Worm (Caenorhabditis elegans) whole organism, L1 larva: Measurements from ENCODE around the gene col-105.

Source experiments
- egl-13 ChIP-seq: sonication (generic microtip); optimal IDR thresholded peaks from 2 replicates; lab custom pipeline; 2016; ENCODE audit warnings: missing genotype, missing genetic modification reagents, missing genetic modification characterization, missing compliant biosample characterization
- fos-1 ChIP-seq: fragments of 150-350 bp; optimal IDR thresholded peaks from 2 replicates; lab custom pipeline; 2014; ENCODE audit warnings: missing biosample characterization, missing genetic modification characterization
- lin-13 ChIP-seq: fragments of 150-350 bp; optimal IDR thresholded peaks from 2 replicates; lab custom pipeline; 2014; ENCODE audit warnings: missing biosample characterization, missing genetic modification reagents, missing genetic modification characterization
- lin-39 ChIP-seq: fragments of 150-350 bp; optimal IDR thresholded peaks from 2 replicates; lab custom pipeline; 2014; ENCODE audit warnings: missing biosample characterization, missing genetic modification reagents, missing genetic modification characterization
- nhr-237 ChIP-seq: fragments of 150-350 bp; optimal IDR thresholded peaks from 2 replicates; lab custom pipeline; 2014; ENCODE audit warnings: missing biosample characterization, missing genetic modification characterization
- nhr-28 ChIP-seq: fragments of 150-350 bp; optimal IDR thresholded peaks from 2 replicates; lab custom pipeline; 2014; ENCODE audit warnings: missing biosample characterization, missing genetic modification characterization
- pax-3 ChIP-seq: fragments of 200-800 bp; sonication (Bioruptor generic); optimal IDR thresholded peaks from 2 replicates; lab custom pipeline; 2018; ENCODE audit warnings: mild to moderate bottlenecking, missing genetic modification characterization, moderate library complexity, missing compliant biosample characterization
- sptf-1 ChIP-seq: fragments of 150-350 bp; optimal IDR thresholded peaks from 2 replicates; lab custom pipeline; 2014; ENCODE audit warnings: missing biosample characterization, missing genetic modification characterization
- unc-62 ChIP-seq: fragments of 150-350 bp; optimal IDR thresholded peaks from 2 replicates; lab custom pipeline; 2014; ENCODE audit warnings: missing biosample characterization, missing genetic modification reagents, missing genetic modification characterization

- TF ChIP-seq sptf-1 (tag; lab: Kevin White, UChicago) (no peak), unc-62 (GFP tag; lab: Kevin White, UChicago) (no peak), egl-13 (no peak), pax-3 (tag; lab: Kevin White, UChicago) (no peak), lin-13 (GFP tag; lab: Kevin White, UChicago) (no peak), lin-39 (tag; lab: Kevin White, UChicago) (no peak), nhr-237 (tag; lab: Kevin White, UChicago) (no peak), fos-1 (tag; lab: Kevin White, UChicago) (no peak), nhr-28 (tag; lab: Kevin White, UChicago) (no peak)
Observed at ce11 chrIV:1397895-1398294, 38.9 kb upstream of the col-105 start.
